Worm (Caenorhabditis elegans) whole organism, dauer: ENCODE measurements around the gene hpk-1.

Experiments
- unc-62 ChIP-seq: sonication (generic microtip); optimal IDR thresholded peaks from 2 replicates; lab custom pipeline; 2017; ENCODE audit warnings: missing biosample characterization, missing genetic modification reagents, missing genetic modification characterization

Gene hpk-1

DNA sequence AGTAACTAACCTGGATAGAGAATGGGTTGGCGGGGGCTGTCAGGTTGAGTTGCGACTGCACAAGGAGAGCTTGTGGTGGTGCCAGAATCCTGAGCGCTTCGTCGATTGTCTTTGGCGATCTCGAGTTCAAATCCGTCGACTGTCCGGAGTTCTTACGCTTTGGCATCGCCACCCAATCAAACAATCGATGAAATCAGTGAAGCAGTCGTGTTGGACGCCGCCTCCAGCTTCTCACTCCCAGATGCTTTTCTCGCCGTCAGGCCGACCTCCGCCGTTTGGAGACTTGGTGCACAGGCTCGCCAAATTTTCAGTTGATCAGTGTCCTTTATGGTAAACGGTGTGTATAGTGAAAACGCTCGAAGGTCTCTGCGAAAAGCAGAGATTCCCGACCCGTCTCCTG lies at the start of gene hpk-1, which contains the start of gene F20B6.10:
TSS of gene hpk-1 (minus strand) at position 397 of the 400 bp plus-strand sequence.
TSS of gene F20B6.10 (minus strand) at position 303 of the 400 bp plus-strand sequence.
- TF ChIP-seq unc-62 (GFP tag; lab: Kevin White, UChicago): no peak

DNA sequence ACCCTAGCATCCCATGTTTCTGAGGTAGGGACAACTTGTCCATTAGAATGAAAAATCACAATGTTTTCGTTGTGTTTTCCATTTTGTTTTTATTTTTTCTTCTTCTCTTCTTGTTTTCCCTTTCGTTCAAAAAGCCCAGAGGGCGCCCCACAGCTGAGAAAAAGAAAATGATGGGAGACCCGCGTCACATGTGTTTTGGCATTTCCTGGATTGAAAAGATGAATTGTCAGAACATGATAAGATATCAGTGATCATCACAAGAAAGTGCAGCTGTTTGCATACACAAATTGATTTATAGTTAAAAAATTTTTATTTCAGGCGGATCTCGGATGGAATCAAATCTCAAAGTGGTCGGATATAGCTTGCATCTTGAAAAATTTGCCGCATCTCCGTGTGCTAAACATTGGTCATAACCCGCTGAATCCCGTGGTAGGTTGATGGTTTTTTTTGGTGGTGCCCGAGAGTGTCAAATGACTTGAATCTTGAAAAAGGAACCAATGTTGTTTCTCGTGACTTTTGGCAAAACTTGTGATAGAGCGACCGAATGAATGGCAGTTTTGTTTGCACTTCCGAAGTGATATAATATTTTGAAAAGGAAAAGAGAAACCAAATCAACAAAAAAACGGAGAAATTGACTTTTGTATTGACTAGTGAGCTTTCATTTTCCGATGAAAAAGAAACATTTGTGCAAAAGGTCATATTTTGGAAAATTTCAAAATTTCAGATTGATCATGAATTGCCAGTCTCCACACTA lies 49.3 kb upstream of the hpk-1 start:
- no peak for TF ChIP-seq unc-62 (GFP tag; lab: Kevin White, UChicago)

ce11 chrX:4265283-4265907 lies 48.3 kb upstream of the hpk-1 start, which contains the start of gene coel-1:
Gene coel-1, plus strand, starts transcription at chrX:4265663.
- no peak for TF ChIP-seq unc-62 (GFP tag; lab: Kevin White, UChicago)

- no peak for TF ChIP-seq unc-62 (GFP tag; lab: Kevin White, UChicago)
Measured at ce11 chrX:4263820-4264219, 46.7 kb upstream of the hpk-1 start.

ce11 chrX:4260297-4260696 lies 43.2 kb upstream of the hpk-1 start, which contains the start of gene C52B9.4:
Gene C52B9.4, plus strand, starts transcription at chrX:4260652.
- TF ChIP-seq unc-62 (GFP tag; lab: Kevin White, UChicago): no peak

- TF ChIP-seq unc-62 (GFP tag; lab: Kevin White, UChicago): no peak
Measured at ce11 chrX:4256761-4257160, 39.7 kb upstream of the hpk-1 start, which contains the start of gene srv-6. Gene srv-6, plus strand, starts transcription at chrX:4257061.

DNA sequence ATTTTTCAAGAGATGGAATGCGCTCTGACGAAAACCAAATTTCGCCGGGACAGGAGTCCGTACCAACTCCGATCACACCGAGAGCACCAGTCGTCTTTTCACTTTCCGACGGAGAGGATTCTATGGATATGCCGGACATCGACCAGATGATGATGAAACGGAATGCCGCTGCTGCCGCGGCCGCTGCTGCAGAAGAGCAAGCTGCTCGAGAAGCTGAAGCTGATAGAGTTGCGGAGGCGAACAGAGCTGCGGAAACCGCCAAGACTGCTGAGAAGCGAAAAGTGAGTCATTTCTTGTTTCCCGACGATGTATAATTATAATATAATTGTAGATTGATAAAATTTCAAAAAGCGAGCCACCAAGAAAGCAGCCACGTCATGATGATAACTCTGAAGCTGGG lies 38.3 kb upstream of the hpk-1 start:
- TF ChIP-seq unc-62 (GFP tag; lab: Kevin White, UChicago): no peak

ce11 chrX:4254782-4255181 lies 37.7 kb upstream of the hpk-1 start, which contains the start of gene taf-11.1:
Gene taf-11.1, plus strand, starts transcription at chrX:4255170.
- no peak for TF ChIP-seq unc-62 (GFP tag; lab: Kevin White, UChicago)

DNA sequence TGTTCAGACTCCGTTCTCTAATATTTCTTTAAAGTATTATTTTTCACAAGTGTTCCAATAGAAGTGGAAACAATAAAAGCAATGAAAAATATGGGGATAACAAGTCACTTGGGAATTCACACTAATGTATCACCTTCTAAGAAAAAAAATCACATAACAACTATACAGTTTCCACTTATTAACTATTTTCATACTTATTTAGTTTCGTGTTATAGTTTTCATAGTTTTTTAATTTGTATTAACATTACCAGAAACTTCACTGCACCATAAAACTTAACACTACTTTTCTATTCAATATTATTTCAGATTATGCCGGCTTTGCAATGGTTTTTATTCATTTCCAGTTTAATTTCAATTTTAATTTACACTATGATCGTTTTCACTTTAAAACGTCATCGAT lies 35.0 kb upstream of the hpk-1 start, which contains the start of gene srv-5:
TSS of gene srv-5 (plus strand) at position 301 of the 400 bp plus-strand sequence.
- TF ChIP-seq unc-62 (GFP tag; lab: Kevin White, UChicago): no peak

DNA sequence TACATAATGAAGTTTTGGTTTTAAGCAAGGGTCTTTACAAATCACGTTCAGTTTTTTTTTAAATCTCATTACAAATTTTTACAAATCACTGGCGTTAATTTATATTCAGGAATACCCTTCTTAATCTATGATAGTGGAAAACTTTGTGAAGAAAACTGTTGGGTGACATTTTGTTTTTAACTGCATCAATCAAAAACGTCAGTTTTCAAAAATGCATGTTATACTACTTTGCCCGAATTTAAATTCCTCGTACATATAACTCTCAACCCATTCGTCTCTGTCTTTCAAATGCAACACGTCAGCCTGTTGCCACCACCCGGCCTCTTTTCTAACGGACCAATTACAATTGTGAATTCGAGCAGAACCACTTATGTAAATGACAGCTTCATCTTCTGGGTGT lies 31.9 kb upstream of the hpk-1 start, which contains the start of gene hlh-13:
TSS of gene hlh-13 (plus strand) at position 301 of the 400 bp plus-strand sequence.
- TF ChIP-seq unc-62 (GFP tag; lab: Kevin White, UChicago): no peak

ce11 chrX:4248417-4248816 lies 31.3 kb upstream of the hpk-1 start:
- TF ChIP-seq unc-62 (GFP tag; lab: Kevin White, UChicago): no peak

DNA sequence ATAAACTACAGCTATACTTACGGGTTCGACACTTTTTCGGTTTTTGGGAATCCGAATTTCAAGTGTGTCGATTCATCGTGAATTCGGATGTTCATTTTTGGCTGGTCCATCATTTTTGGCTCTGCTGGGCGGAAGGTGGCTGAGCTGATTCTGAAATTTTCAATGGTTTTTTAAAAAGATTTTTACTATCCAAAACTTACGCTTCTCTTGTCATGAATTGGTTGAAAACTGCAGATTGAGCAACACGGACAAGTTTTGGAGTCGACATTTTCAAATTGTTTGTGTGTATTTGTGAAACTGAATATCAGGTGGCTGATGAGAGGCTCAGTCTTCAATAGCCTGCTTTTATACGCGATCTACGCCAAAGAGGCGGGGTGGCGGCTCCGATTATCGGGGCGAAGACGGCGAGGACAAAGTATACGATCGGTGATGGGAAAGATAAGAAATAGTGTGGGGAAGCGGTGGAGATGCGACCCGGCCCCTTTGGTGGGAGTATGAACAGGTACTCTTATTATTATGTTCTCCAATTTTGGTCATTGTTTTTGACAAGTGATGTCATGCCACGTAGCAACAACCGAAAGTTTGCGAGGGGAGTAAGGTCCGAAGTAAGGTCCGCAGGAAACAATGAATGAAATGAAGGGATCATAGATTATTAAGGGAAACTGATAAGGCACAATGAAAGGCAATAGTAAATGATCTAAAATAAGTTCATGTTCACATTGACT lies 29.9 kb upstream of the hpk-1 start, which contains the start of gene F48D6.4:
TSS of gene F48D6.4 (minus strand) at position 346 of the 725 bp plus-strand sequence.
- no peak for TF ChIP-seq unc-62 (GFP tag; lab: Kevin White, UChicago)

ce11 chrX:4246237-4246697 lies 29.2 kb upstream of the hpk-1 start:
- TF ChIP-seq unc-62 (GFP tag; lab: Kevin White, UChicago): no peak

DNA sequence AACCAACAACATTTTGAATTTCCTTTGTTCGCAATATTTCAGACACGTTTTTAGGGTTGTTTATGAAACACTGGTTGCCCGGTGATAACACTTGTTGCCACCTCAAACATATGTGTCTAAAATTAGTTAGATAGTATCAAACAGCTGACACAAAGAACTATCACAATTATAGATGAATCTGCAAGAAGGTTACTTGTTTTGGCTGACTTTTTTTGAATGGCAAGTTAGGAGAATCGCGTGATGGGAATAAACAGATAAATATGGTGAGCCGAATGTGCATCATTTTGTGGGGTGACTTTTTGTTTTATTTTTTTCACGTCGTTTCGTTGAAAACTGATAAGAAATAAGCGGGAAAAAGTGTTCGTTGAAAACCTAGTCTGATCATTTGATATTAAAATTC lies 28.0 kb upstream of the hpk-1 start:
- TF ChIP-seq unc-62 (GFP tag; lab: Kevin White, UChicago): no peak

DNA sequence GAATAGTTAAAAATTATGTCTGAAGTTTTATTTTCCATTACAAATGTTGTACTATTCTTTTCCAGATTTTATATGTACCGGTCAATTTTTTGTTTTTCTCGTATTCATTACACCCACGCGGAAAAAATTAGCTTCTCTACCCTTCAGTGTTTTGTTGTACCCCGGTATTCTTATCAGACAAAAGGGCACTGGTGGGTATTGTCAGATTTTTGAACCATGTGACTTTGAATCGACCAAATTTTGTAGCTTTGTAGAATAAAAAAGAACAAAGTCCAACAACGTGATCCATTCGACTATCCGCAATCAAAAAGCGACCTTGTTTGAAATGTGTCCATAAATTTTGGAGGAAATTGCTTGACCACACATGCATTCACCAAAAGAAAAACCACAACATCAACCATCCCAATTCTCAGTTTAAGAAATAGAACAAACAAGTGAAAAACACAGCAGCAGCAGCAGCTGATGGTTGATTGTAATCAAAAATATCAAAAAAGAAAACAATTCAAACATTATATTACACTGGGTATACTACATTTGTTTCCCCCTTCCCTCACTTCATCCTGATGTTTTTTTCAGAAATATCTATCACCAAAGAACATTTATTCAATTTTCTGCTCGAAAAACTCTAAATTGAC lies 27.5 kb upstream of the hpk-1 start:
- TF ChIP-seq unc-62 (GFP tag; lab: Kevin White, UChicago): no peak
